Fruit fly (Drosophila melanogaster): ENCODE results near the gene CG33169.

CG33169 gene

DNA sequence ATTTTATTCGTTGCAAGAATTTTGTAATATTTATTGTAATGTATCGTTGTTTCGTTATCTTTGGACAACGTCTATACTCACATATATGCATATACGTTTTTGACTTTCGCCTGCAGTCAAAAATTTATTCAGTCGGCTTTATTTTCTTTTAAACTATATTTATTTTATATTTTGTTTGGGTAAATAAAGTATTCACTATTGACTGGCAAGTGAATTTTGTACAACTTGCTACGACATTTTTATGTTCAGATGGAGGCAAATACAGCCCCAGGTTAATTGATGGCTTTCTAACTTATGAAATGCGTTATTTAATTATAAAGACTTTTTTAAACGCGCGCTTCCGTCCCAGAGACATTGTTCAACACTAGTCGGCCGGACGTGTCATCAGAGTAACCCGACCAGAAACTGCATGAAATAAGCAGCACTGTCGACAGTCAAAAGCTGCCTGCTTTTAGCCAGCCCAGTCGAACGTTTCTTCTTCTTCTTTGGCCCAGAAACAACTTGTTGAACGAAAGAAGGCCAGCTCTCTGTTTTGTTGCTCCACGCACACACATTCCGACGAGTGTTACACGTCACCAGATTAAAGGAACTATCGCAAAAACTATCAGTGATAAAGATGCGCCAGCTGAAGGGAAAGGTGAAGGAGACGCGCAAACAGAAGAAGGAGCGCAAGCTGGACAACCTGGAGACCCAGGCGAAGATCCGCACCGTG lies at the start of gene CG33169:
Gene CG33169 (plus strand): TSS at position 498 of the 712 bp plus-strand sequence.
- TF ChIP-seq CG4707 (GFP tag; optimal IDR thresholded peaks at IDR 0.05) (peak; percentile 61), Mes4 (GFP tag; optimal IDR thresholded peaks at IDR 0.05) (peak; percentile 75), Bdp1 (GFP tag; optimal IDR thresholded peaks at IDR 0.05) (peak; percentile 85), CG5245 (GFP tag; optimal IDR thresholded peaks at IDR 0.05) (peak; percentile 62), twi (tag; optimal IDR thresholded peaks at IDR 0.05) (peak; percentile 52), CG8281 (tag; optimal IDR thresholded peaks at IDR 0.05) (peak; percentile 9), chif (GFP tag; optimal IDR thresholded peaks at IDR 0.05) (peak; percentile 75 to 77), gsb (GFP tag; IDR thresholded peaks at IDR 0.05) (peak; percentile 78), CG18011 (GFP tag; optimal IDR thresholded peaks at IDR 0.05) (peak; percentile 100), CG17912 (GFP tag; optimal IDR thresholded peaks at IDR 0.05) (peak; percentile 90), fd96Cb (tag; optimal IDR thresholded peaks at IDR 0.05) (peak; percentile 46), Deaf1 (tag; optimal IDR thresholded peaks at IDR 0.05) (peak; percentile 69), CG18619 (GFP tag; optimal IDR thresholded peaks at IDR 0.05) (peak; percentile 79), Sry-δ (GFP tag; optimal IDR thresholded peaks at IDR 0.05) (peak; percentile 83), GATAe (GFP tag; conservative IDR thresholded peaks at IDR 0.05) (peak; percentile 67; the same call in 1 of the 2 replicates), bcd (GFP tag; optimal IDR thresholded peaks at IDR 0.05) (peak; percentile 88), CG9817 (tag; optimal IDR thresholded peaks at IDR 0.05) (peak; percentile 92), bigmax (GFP tag; optimal IDR thresholded peaks at IDR 0.05) (peak; percentile 61), sim (GFP tag; IDR thresholded peaks at IDR 0.05) (no peak), bab2 (GFP tag; optimal IDR thresholded peaks at IDR 0.05) (peak; percentile 82), CG13296 (GFP tag; optimal IDR thresholded peaks at IDR 0.05) (peak; percentile 71), fd64A (GFP tag; optimal IDR thresholded peaks at IDR 0.05) (no peak), CG3281 (GFP tag; optimal IDR thresholded peaks at IDR 0.05) (peak; percentile 69), CG17568 (GFP tag; optimal IDR thresholded peaks at IDR 0.05) (no peak), Elba2 (GFP tag; optimal IDR thresholded peaks at IDR 0.05) (peak; percentile 51), hth (optimal IDR thresholded peaks at IDR 0.05) (no peak), slbo (GFP tag; IDR thresholded peaks at IDR 0.05) (peak; percentile 96), nerfin-2 (GFP tag; IDR thresholded peaks at IDR 0.05; ENCODE audit: partially characterized antibody) (no peak), eyg (GFP tag; optimal IDR thresholded peaks at IDR 0.05) (peak; percentile 81), CG14860 (GFP tag; IDR thresholded peaks at IDR 0.05; ENCODE audit: partially characterized antibody) (0 out of 3 replicates have a peak, but pooled peaks have one; percentile 44), NK7.1 (GFP tag; optimal IDR thresholded peaks at IDR 0.05) (peak; percentile 78), CG10654 (GFP tag; optimal IDR thresholded peaks at IDR 0.05) (peak; percentile 80), Sin3A (optimal IDR thresholded peaks at IDR 0.05) (peak; percentile 53), jing (GFP tag; optimal IDR thresholded peaks at IDR 0.05) (peak; percentile 45), Jarid2 (GFP tag; optimal IDR thresholded peaks at IDR 0.05) (peak; percentile 74), CG8478 (optimal IDR thresholded peaks at IDR 0.05) (no peak), fu2 (GFP tag; optimal IDR thresholded peaks at IDR 0.05) (peak; percentile 91), chm (GFP tag; IDR thresholded peaks at IDR 0.05) (peak; percentile 76), CG17361 (GFP tag; IDR thresholded peaks at IDR 0.05) (peak; percentile 61), abd-A (tag; optimal IDR thresholded peaks at IDR 0.05) (no peak), her (GFP tag; optimal IDR thresholded peaks at IDR 0.05) (peak; percentile 86), otp (GFP tag; IDR thresholded peaks at IDR 0.05) (peak; percentile 73), CG5953 (GFP tag; IDR thresholded peaks at IDR 0.05) (peak; percentile 54; the same call in 1 of the 2 replicates), psq (GFP tag; optimal IDR thresholded peaks at IDR 0.05) (peak; percentile 77), Ptx1 (GFP tag; IDR thresholded peaks at IDR 0.05) (peak; percentile 83), row (GFP tag; IDR thresholded peaks at IDR 0.05) (peak; percentile 69), tna (GFP tag; IDR thresholded peaks at IDR 0.05; ENCODE audit: partially characterized antibody) (peak; percentile 50), Fer3 (tag; optimal IDR thresholded peaks at IDR 0.05) (peak; percentile 79), CG42726 (GFP tag; IDR thresholded peaks at IDR 0.05; ENCODE audit: partially characterized antibody) (peak; percentile 91), onecut (GFP tag; IDR thresholded peaks at IDR 0.05) (peak; percentile 76), fru (optimal IDR thresholded peaks at IDR 0.05) (no peak)
